Worm (Caenorhabditis elegans) whole organism, late embryonic: Measurements from ENCODE around the gene str-88.

ENCODE experiments used
- pha-4 ChIP-seq: fragments of 150-350 bp; optimal IDR thresholded peaks from 2 replicates; lab custom pipeline; 2018; ENCODE audit warnings: missing biosample characterization, missing genetic modification reagents, missing genetic modification characterization
- pros-1 ChIP-seq: fragments of 150-350 bp; optimal IDR thresholded peaks from 2 replicates; lab custom pipeline; 2014; ENCODE audit warnings: missing biosample characterization, missing genetic modification reagents, missing genetic modification characterization
- unc-55 ChIP-seq: sonication (generic microtip); optimal IDR thresholded peaks from 2 replicates; lab custom pipeline; 2017; ENCODE audit warnings: missing biosample characterization, missing genetic modification reagents, missing genetic modification characterization

- TF ChIP-seq pha-4 (tag; lab: Kevin White, UChicago) (no peak), unc-55 (GFP tag; lab: Kevin White, UChicago) (no peak), pros-1 (tag; lab: Kevin White, UChicago) (no peak)
Observed at ce11 chrV:15432457-15432856, 48.8 kb upstream of the str-88 start, which contains the start of gene T26H5.8.
